Worm (Caenorhabditis elegans): ENCODE data around the gene Y46G5A.7.

- TF ChIP-seq pha-4 (tag; optimal IDR thresholded peaks at IDR 0.05) (no peak), daf-12 (tag; optimal IDR thresholded peaks at IDR 0.05) (no peak), nhr-11 (tag; optimal IDR thresholded peaks at IDR 0.05) (no peak), nhr-237 (tag; optimal IDR thresholded peaks at IDR 0.05) (no peak), ceh-16 (tag; optimal IDR thresholded peaks at IDR 0.05) (no peak), fkh-10 (GFP tag; optimal IDR thresholded peaks at IDR 0.05) (no peak), ztf-4 (tag; optimal IDR thresholded peaks at IDR 0.05) (no peak), mdl-1 (tag; optimal IDR thresholded peaks at IDR 0.05) (no peak), elt-1 (tag; optimal IDR thresholded peaks at IDR 0.05) (no peak), unc-39 (tag; optimal IDR thresholded peaks at IDR 0.05) (no peak), ztf-11 (tag; optimal IDR thresholded peaks at IDR 0.05) (no peak), unc-62 (GFP tag; optimal IDR thresholded peaks at IDR 0.05) (no peak), nfya-1 (tag; optimal IDR thresholded peaks at IDR 0.05; ENCODE audit: insufficient read depth) (no peak)
These were observed at the start of gene Y46G5A.7, which contains the start of gene Y46G5A.8 for ce11 chrII:12756180-12756579.

Data from whole organism, L3 larva.